Fruit fly (Drosophila melanogaster) S2 (cell line): ENCODE measurements around the gene Elp6.

Experiments
- CG8478 ChIP-seq: fragments of >200 bp; optimal IDR thresholded peaks from 2 replicates; lab custom pipeline; 2018
- CTCF ChIP-seq, 2 experiments: fragments of >200 bp; optimal IDR thresholded peaks; 2 replicates each; lab custom pipeline; 2018

The Elp6 gene

DNA sequence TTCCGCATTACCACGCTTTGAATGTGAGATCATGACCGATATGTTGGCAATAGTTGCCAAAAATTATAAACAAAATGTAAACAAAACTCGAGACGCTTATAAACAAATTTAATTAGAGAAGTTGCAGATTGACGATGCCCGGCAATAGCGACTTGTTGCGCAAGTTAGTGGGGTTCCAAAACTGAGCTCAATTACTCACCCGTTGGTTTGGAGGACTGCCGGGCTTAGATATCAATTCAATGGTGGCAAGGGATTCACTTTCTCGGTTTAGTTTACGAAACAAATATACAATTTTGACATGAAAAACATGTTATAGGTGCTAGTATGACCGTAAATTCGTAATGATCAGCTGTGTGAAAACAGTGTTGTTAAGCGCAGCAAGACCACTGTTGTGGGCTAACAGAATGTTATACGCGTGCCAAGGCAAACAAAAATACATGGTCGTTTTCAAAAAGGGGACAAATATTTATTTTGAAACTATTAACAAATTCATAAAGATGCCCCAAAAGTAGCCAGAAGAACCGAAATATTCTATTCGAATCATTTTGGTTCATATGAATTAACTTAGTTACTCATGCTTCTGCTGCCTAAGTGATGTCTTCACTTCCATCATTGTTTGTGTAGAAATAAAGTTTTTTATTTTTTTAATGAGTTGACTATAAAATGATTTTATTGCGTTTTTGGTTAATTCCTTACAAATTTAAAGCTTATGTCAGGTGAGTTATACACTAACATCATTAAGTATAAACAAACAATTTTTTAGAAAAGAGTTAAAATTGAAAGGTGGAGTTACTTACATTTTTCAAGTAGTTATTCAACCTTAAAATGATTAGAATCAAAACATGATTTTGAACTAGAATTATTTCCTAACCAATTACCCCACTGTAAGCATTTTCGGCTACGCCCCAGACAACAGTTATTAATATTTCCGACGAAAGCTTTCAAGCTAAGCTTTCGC, at the start of gene Elp6:
Gene Elp6, minus strand, starts transcription at position 350 of the 958 bp plus-strand sequence.
- TF ChIP-seq CG8478 (lab: Kevin White, UChicago), result no peak

DNA sequence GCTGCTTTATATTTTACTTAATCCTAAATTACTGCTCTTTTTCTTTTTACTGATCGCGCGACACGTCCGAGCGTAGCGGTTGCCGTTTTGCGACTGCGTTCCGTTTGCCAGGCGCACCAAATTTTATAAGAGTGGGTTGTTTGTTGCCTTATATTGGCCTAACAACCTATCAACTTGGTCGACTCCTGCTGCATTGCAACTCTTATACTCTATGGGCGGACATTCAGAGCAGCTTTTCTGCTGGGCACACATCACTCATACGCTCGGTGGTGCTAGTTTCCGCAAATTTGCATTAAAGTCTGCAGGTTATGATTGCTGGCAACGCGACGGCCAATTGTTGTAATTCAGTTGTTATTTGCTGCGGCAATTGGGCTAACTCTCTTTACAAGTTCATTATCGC, 48.5 kb upstream of the Elp6 start, which contains the start of gene yellow-e:
Gene yellow-e, minus strand, starts transcription at position 101 of the 400 bp plus-strand sequence.
- TF ChIP-seq CTCF (optimal IDR thresholded peaks at IDR 0.05; lab: Kevin White, UChicago) (no peak), CG8478 (lab: Kevin White, UChicago) (no peak)

DNA sequence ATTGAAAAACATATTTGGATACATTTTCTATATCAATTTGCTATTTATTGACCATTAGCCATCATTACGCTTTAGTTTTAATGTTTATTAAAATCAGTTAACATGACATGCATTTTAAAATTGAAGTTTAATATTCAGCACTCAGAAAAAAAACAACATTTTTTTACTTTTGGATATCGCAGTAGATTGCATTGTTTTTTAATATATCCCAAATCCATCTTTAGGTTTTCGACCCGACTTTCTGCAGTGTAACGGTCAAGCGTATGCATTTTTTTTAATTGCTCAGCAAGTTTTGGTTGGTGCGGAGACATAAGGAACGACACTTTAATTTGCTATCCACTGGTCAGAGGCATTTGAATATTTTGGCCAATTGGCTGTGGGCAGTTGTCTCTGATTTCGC, 46.0 kb upstream of the Elp6 start:
- TF ChIP-seq CG8478 (lab: Kevin White, UChicago), result no peak
- TF ChIP-seq CTCF (optimal IDR thresholded peaks at IDR 0.05; lab: Kevin White, UChicago), result no peak

DNA sequence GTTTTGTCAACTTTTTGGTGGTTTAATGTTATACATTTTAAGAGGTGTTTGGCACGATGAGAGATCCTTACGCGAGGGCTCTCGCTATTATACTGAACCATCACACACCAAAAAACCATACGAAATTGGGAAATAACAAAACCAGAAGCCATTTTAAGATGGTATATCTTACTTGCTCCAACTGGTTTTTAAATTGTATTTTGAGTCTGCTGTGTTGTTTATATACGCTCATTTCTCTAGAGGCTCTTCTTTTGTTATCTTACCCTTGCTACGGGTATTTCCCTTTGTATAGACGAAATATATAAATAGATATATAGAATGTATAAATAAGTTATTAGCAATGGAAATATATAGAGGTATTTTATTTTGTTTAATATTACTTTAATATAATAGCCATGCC, 40.2 kb upstream of the Elp6 start, which contains the start of gene yellow-e2:
Gene yellow-e2, minus strand, starts transcription at position 101 of the 400 bp plus-strand sequence.
- no peak for TF ChIP-seq CTCF (optimal IDR thresholded peaks at IDR 0.05; lab: Kevin White, UChicago)
- no peak for TF ChIP-seq CG8478 (lab: Kevin White, UChicago)

DNA sequence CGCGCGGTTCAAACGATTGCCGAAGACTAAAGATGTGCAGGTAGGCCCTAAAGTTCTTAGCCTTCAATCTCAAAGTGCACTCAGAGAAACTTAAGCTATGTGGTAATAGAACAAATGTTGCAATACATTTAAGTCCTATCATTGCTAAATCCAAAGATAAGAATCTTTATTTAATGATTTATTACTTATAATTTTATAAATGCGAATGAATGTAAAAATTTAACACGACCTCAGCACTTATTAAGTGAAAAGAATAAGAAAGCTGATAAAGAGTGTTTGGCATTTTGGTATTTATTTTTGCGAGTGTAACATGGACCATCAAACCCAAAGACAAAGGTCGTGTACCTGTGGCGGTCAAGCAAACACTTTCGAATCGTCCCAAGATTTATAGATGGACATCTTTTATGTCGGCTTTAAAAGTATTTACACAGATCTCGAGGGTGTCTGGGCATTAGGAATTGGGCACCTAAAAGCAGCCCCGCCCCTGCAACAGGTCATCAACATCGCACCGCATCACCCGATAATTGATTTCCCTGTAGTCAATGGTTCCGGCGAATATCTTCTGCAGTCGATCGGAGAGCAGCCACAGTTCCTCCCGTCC, 38.2 kb upstream of the Elp6 start, which contains the start of gene yellow-e3:
Gene yellow-e3, minus strand, starts transcription at position 30 of the 601 bp plus-strand sequence.
- no peak for TF ChIP-seq CG8478 (lab: Kevin White, UChicago)
- no peak for TF ChIP-seq CTCF (optimal IDR thresholded peaks at IDR 0.05; lab: Kevin White, UChicago)

DNA sequence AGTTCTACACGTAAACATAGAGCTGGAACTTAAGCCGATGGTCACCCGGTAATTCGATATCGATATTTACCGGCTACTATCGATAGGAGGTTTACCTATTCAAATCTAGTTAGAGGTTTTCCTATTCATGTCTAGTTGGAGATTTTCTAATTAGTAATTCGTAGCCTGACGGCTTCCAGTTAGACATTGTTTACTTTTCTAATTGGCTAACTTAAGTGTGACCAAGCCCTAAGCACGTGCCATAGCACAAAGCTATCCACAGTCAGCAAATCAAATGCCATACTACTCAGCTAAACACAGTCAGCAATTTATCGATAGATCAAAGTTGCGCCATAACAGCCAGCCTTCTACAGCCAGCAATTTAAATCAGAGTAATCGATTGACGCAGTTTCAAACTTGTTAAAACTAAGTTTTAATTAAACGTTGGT, 36.3 kb upstream of the Elp6 start, which contains the start of gene Dpm3:
Gene Dpm3, minus strand, starts transcription at position 20 of the 428 bp plus-strand sequence.
- TF ChIP-seq CG8478 (lab: Kevin White, UChicago) (no peak), CTCF (optimal IDR thresholded peaks at IDR 0.05; lab: Kevin White, UChicago) (peak; percentile 54 to 59)

DNA sequence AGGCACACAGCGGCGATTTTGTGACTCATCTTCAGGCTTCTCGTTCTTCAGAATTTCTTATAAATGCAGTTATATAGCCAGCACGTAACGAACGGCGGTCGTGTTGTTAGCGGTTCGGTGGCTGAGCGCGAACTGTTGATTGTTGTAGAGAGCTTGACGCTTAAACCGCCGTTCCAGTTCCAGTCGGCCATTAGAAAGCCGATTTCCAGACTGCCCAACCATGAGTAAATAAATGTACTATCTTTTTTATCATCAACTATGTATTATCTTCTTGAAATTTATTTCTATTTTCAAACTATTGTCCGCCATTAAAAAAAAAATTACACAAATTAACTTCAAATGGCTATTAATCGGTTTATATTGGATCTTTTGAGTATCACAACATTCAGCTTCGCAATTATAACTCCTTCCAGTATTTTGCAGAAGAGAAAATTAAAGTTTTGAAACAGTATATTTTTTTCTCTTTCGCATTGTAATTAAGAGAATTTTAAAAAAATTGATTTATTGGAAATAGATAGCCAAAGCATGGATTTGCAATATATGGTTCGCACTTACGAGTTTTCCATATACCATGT, 35.1 kb upstream of the Elp6 start, which contains the start of gene GILT1:
Gene GILT1, minus strand, starts transcription at position 141 of the 575 bp plus-strand sequence.
- TF ChIP-seq CTCF (optimal IDR thresholded peaks at IDR 0.05; lab: Kevin White, UChicago), result no peak
- no peak for TF ChIP-seq CG8478 (lab: Kevin White, UChicago)

DNA sequence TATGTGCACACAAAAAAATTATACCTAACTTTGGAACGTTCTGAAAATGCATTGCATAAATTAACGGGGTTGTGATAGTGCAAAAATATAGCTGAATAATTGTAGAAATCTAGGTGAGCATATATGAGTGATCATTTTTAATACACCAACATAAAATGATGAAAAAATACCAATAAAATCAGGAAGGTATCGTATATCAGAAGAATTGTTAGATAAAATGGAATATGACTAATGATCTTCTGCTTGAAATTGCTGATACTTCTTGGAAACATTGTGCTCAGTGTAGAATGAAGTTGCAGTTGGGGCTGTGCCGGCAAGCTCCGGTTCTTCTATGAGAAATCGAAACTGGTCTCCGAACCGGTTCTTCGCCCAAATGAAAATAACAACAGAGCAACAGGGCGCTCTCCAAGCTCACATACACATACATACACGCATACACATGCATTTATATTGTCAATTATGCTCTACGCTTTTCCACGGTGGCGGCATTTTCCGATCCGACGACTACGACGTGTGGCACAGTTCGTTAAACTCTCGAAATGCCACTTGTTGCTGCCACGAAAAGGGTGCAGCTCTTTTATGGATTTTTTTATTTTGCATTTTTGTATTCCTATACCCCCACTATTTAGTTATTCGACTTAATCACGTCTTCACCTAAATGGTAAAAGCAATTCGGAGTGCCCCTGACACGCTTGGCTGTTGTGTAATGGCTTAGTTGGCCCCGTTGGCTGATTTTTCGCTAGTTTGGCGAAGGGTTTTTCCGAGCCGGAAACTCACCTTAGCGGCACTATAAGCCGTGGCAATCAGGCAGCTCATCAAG, 34.4 kb upstream of the Elp6 start:
- TF ChIP-seq CG8478 (lab: Kevin White, UChicago), result no peak
- TF ChIP-seq CTCF (optimal IDR thresholded peaks at IDR 0.05; lab: Kevin White, UChicago), result no peak

DNA sequence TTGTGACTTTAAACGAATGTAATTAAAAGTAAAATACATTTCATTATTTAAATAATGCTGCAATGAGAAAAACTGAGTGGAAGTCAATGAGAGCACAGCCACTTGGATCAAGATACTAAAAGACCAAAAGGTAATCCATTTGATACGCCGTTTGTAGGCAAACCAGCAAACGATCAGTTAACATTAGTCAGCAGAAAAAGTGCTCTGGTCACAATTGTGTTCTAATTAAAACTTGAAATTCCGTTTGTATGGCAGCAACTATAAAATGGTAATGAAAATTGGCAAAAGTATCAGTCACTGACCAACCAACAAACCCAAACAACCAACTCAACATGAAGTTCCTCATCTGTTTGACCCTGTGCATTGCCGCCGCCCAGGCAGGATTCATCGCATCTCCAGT, 30.8 kb upstream of the Elp6 start, which contains the start of gene CG14377:
Gene CG14377, plus strand, starts transcription at position 301 of the 400 bp plus-strand sequence.
- TF ChIP-seq CTCF (optimal IDR thresholded peaks at IDR 0.05; lab: Kevin White, UChicago) (no peak), CG8478 (lab: Kevin White, UChicago) (no peak)

DNA sequence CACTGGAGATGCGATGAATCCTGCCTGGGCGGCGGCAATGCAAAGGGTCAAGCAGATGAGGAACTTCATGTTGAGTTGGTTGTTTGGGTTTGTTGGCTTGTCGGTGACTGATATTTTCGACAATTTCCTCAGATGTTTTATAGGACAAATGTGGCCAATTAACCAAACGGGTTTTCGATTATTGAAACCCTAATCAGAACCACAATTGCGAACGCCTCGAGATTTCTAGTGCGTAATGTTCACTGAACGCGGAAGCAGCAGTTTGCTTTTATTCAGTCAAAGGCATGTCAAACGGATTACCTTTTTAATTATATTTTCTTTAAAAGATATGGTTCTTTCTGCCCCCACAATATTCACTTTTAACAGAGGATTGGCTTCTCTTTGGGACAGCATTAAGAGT, 30.3 kb upstream of the Elp6 start, which contains the start of gene CG14374:
Gene CG14374, minus strand, starts transcription at position 101 of the 400 bp plus-strand sequence.
- TF ChIP-seq CG8478 (lab: Kevin White, UChicago) (no peak), CTCF (optimal IDR thresholded peaks at IDR 0.05; lab: Kevin White, UChicago) (no peak)

DNA sequence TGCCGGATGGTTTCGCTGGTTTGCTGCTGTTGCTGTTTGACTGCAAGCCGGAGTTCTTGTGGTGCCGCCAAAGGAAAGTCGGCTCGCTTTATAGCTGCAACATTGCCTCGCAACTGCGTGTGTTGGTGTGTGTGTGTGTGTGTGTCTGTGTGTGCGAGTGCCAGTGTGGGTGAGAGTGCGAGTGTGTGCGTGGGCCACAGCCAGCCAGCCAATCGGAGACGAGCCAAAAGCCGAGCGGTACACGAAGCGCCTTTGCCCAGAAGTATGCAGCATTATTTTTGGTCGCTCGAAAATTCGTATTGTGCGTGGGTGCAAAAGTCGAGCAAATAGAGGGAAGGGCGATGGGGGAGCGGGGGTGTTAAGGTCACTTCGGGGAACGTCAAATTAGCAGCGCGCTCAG, 28.4 kb upstream of the Elp6 start, which contains the start of gene CCHa2:
Gene CCHa2, minus strand, starts transcription at position 65 of the 400 bp plus-strand sequence.
- TF ChIP-seq CTCF (optimal IDR thresholded peaks at IDR 0.05; lab: Kevin White, UChicago) (no peak), CG8478 (lab: Kevin White, UChicago) (no peak)

DNA sequence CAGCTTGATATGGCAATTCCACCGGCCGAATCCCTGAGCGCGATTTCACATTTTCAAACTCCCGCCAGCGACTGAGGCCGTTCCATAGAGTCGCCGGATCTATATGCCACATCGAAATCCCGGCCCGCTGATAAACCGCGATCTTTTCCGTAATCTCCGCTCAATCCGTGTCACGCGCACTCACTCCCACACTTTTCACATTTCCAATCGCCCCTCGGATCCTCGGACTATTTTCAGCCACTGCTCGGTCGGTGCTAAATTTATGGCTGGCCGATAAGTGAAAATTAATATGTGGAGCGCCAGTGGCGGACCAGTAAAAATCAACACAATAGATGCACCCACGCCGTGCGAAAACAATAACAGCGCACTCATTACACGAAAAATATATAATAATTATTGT, 26.3 kb upstream of the Elp6 start:
- TF ChIP-seq CTCF (optimal IDR thresholded peaks at IDR 0.05; lab: Kevin White, UChicago) (no peak), CG8478 (lab: Kevin White, UChicago) (no peak)

DNA sequence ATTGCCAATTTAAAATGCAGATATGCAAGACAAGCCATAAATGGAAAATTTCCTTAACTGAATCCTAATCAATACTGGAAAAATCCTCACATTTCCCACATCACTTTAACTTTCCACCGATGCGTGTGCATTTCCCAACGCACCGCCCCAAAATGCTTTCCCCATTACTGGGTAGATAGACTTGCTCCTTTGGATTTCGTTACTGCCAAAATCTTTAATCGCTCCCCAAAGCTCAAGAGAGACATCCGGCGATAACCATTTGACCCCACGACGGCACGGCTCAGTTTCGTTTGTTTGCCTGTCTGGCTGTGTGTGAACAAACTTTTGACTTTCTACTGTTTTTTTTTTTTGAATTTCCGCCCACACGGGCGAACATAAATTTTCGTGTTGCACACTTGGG, 23.8 kb upstream of the Elp6 start:
- TF ChIP-seq CG8478 (lab: Kevin White, UChicago) (no peak), CTCF (optimal IDR thresholded peaks at IDR 0.05; lab: Kevin White, UChicago) (no peak)
